Worm (Caenorhabditis elegans): Measurements from ENCODE around the gene Y39H10B.3.

Y39H10B.3 gene

DNA sequence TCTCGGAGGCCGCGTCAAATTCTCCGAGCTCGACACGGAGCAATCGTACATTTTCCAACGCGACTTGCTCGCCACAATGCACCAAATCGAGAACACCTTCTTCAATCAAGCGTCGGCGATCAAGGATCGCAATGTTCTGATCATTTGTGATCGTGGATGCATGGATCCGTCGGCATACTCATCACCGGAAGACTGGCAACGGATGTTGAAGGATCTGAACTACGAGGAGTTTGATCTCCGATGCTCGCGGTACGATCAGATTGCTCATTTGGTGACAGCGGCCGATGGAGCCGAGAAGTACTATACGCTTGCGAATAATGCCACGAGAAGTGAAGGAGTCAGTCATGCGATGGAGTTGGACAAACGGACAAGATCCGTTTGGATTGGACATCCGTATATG is 27.9 kb downstream of the Y39H10B.3 start:
- TF ChIP-seq nfya-1 (tag; optimal IDR thresholded peaks at IDR 0.05; ENCODE audit: insufficient read depth) (no peak), nhr-11 (tag; optimal IDR thresholded peaks at IDR 0.05) (no peak), tbx-2 (tag; optimal IDR thresholded peaks at IDR 0.05) (no peak), zag-1 (tag; optimal IDR thresholded peaks at IDR 0.05) (no peak), ceh-16 (tag; optimal IDR thresholded peaks at IDR 0.05) (no peak), ZK546.5 (tag; optimal IDR thresholded peaks at IDR 0.05) (no peak), fkh-10 (GFP tag; optimal IDR thresholded peaks at IDR 0.05) (no peak), sea-2 (GFP tag; optimal IDR thresholded peaks at IDR 0.05) (no peak), hmg-11 (tag; optimal IDR thresholded peaks at IDR 0.05) (no peak)

DNA sequence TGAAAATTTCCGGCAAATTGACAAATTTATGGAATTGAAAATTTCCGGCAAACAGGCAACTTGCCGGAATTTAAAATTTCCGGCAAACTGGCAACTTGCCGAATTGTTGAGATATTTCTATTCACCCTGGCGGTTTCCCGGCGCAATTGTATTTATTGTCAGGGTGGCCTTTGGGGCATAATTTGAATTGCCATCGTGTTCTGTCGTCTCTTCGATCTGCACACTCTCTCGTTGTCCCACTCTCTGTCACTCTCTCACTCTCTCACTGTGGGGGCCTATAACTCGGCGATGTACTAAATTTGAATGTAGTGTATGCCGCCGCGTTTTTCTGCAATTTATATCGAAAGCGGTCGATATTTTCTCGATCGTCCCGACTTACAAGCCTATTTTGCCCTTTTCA is 32.4 kb downstream of the Y39H10B.3 start:
- TF ChIP-seq nhr-43 (tag; optimal IDR thresholded peaks at IDR 0.05; ENCODE audit: poor library complexity, severe bottlenecking) (no peak), nhr-23 (tag; optimal IDR thresholded peaks at IDR 0.05) (peak; percentile 1)

DNA sequence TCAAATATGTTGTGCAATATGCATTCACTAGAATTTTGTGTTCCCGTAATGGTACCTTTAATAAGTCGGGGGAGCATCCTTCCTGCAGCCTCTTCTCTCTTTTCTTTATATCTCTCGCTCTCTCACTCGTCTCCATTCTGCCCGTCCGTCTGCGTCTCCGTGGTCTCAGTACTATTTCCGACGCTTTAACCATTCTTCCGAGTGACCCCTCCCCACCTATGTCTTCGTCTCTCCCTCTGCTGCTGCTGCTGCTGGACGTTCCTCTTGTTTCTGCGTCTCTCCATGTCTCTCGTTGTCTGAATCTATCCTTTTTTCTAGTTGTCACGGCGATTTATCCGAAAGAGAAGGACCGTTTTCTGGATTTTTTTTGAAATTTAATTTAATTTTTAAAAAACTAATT is 33.3 kb downstream of the Y39H10B.3 start:
- TF ChIP-seq ceh-9 (tag; optimal IDR thresholded peaks at IDR 0.05) (no peak), tbx-2 (tag; optimal IDR thresholded peaks at IDR 0.05) (peak; percentile 20), ceh-16 (tag; optimal IDR thresholded peaks at IDR 0.05) (no peak), egl-27 (tag; optimal IDR thresholded peaks at IDR 0.05) (no peak), nhr-237 (tag; optimal IDR thresholded peaks at IDR 0.05) (no peak), unc-39 (tag; optimal IDR thresholded peaks at IDR 0.05) (no peak), lin-15B (tag; optimal IDR thresholded peaks at IDR 0.05) (no peak), mml-1 (tag; optimal IDR thresholded peaks at IDR 0.05) (no peak), ztf-11 (tag; optimal IDR thresholded peaks at IDR 0.05) (no peak), fkh-10 (GFP tag; optimal IDR thresholded peaks at IDR 0.05) (no peak), daf-12 (tag; optimal IDR thresholded peaks at IDR 0.05) (no peak), ztf-4 (tag; optimal IDR thresholded peaks at IDR 0.05) (no peak), hmg-11 (tag; optimal IDR thresholded peaks at IDR 0.05) (peak; percentile 97), fkh-2 (tag; optimal IDR thresholded peaks at IDR 0.05) (no peak), lin-39 (tag; optimal IDR thresholded peaks at IDR 0.05) (peak; percentile 59), ceh-82 (tag; optimal IDR thresholded peaks at IDR 0.05) (no peak), aly-2 (tag; optimal IDR thresholded peaks at IDR 0.05) (no peak), mdl-1 (tag; optimal IDR thresholded peaks at IDR 0.05) (no peak), eor-1 (tag; optimal IDR thresholded peaks at IDR 0.05) (no peak), nhr-76 (tag; optimal IDR thresholded peaks at IDR 0.05) (no peak), skn-1 (tag; optimal IDR thresholded peaks at IDR 0.05) (peak; percentile 31), unc-62 (GFP tag; optimal IDR thresholded peaks at IDR 0.05) (no peak), nhr-28 (tag; optimal IDR thresholded peaks at IDR 0.05) (no peak), pqm-1 (tag; optimal IDR thresholded peaks at IDR 0.05) (peak; percentile 41), ZK546.5 (tag; optimal IDR thresholded peaks at IDR 0.05) (no peak), nhr-12 (tag; optimal IDR thresholded peaks at IDR 0.05) (no peak), lsy-12 (tag; optimal IDR thresholded peaks at IDR 0.05) (no peak), ceh-28 (tag; optimal IDR thresholded peaks at IDR 0.05) (peak; percentile 52), zag-1 (tag; optimal IDR thresholded peaks at IDR 0.05) (no peak), nhr-25 (tag; optimal IDR thresholded peaks at IDR 0.05) (peak; percentile 55), nhr-77 (tag; optimal IDR thresholded peaks at IDR 0.05) (no peak), elt-2 (tag; optimal IDR thresholded peaks at IDR 0.05) (peak; percentile 50), elt-3 (tag; optimal IDR thresholded peaks at IDR 0.05) (no peak), nhr-67 (tag; optimal IDR thresholded peaks at IDR 0.05) (no peak), nhr-11 (tag; optimal IDR thresholded peaks at IDR 0.05) (no peak), elt-1 (tag; optimal IDR thresholded peaks at IDR 0.05) (no peak), R02D3.7 (tag; optimal IDR thresholded peaks at IDR 0.05) (peak; percentile 64), nhr-23 (tag; optimal IDR thresholded peaks at IDR 0.05) (peak; percentile 37), sea-2 (GFP tag; optimal IDR thresholded peaks at IDR 0.05) (no peak), ama-1 (optimal IDR thresholded peaks at IDR 0.05) (no peak), fos-1 (tag; optimal IDR thresholded peaks at IDR 0.05) (no peak), snpc-4 (tag; optimal IDR thresholded peaks at IDR 0.05) (no peak), egl-5 (tag; optimal IDR thresholded peaks at IDR 0.05) (no peak), nhr-43 (tag; optimal IDR thresholded peaks at IDR 0.05; ENCODE audit: poor library complexity, severe bottlenecking) (no peak), pha-4 (tag; optimal IDR thresholded peaks at IDR 0.05) (peak; percentile 56), jun-1 (tag; optimal IDR thresholded peaks at IDR 0.05) (no peak), nfya-1 (tag; optimal IDR thresholded peaks at IDR 0.05; ENCODE audit: insufficient read depth) (peak; percentile 87)

All from whole organism, L3 larva.